Worm (Caenorhabditis elegans) whole organism, early embryonic: ENCODE data around the gene clh-5.

Experiments used
- B0310.2 ChIP-seq: sonication (generic microtip); optimal IDR thresholded peaks from 2 replicates; lab custom pipeline; 2016; ENCODE audit warnings: mild to moderate bottlenecking, missing genetic modification characterization, missing compliant biosample characterization
- F13C5.2 ChIP-seq: sonication (generic microtip); optimal IDR thresholded peaks from 2 replicates; lab custom pipeline; 2017; ENCODE audit warnings: mild to moderate bottlenecking, missing genetic modification characterization, inconsistent platforms, missing compliant biosample characterization
- aly-1 ChIP-seq: sonication (generic microtip); optimal IDR thresholded peaks from 2 replicates; lab custom pipeline; 2016; ENCODE audit warnings: missing genetic modification characterization, missing compliant biosample characterization
- ama-1 ChIP-seq: fragments of 150-350 bp; optimal IDR thresholded peaks from 2 replicates; lab custom pipeline; 2014
- ceh-13 ChIP-seq: fragments of 200-800 bp; sonication (Bioruptor generic); optimal IDR thresholded peaks from 2 replicates; lab custom pipeline; 2018; ENCODE audit warnings: mild to moderate bottlenecking, missing genetic modification characterization, missing compliant biosample characterization
- ceh-36 ChIP-seq: sonication (generic microtip); optimal IDR thresholded peaks from 2 replicates; lab custom pipeline; 2016; ENCODE audit warnings: missing genetic modification characterization, inconsistent platforms, missing compliant biosample characterization
- ets-7 ChIP-seq: sonication (generic microtip); optimal IDR thresholded peaks from 2 replicates; lab custom pipeline; 2016; ENCODE audit warnings: missing genotype, missing genetic modification characterization, missing compliant biosample characterization
- flt-1 ChIP-seq: fragments of 200-800 bp; sonication (Bioruptor generic); IDR thresholded peaks from 2 replicates; pipeline ENCODE4 v1.3.6; 2022; ENCODE audit warnings: missing genetic modification characterization, missing compliant biosample characterization
- hmbx-1 ChIP-seq: sonication (generic microtip); optimal IDR thresholded peaks from 2 replicates; lab custom pipeline; 2016; ENCODE audit warnings: mild to moderate bottlenecking, missing genetic modification characterization, missing compliant biosample characterization
- hmg-4 ChIP-seq: fragments of 200-800 bp; sonication (Bioruptor generic); optimal IDR thresholded peaks from 2 replicates; lab custom pipeline; 2018; ENCODE audit warnings: mild to moderate bottlenecking, missing genetic modification characterization, missing compliant biosample characterization
- hnd-1 ChIP-seq: sonication (generic microtip); optimal IDR thresholded peaks from 2 replicates; lab custom pipeline; 2016; ENCODE audit warnings: missing genetic modification characterization, missing compliant biosample characterization
- pes-1 ChIP-seq: fragments of 200-800 bp; sonication (Bioruptor generic); IDR thresholded peaks from 2 replicates; pipeline ENCODE4 v1.3.6; 2022; ENCODE audit warnings: missing genetic modification reagents, missing genetic modification characterization, missing compliant biosample characterization
- scrt-1 ChIP-seq: fragments of 200-800 bp; sonication (Bioruptor generic); IDR thresholded peaks from 2 replicates; pipeline ENCODE4 v1.3.6; 2022; ENCODE audit warnings: missing genetic modification characterization, missing compliant biosample characterization
- sea-1 ChIP-seq: fragments of 200-800 bp; sonication (Bioruptor generic); conservative IDR thresholded peaks from 2 replicates; pipeline ENCODE4 v1.3.6; 2022; ENCODE audit warnings: missing genetic modification characterization, missing compliant biosample characterization
- tbx-11 ChIP-seq: fragments of 200-800 bp; sonication (Bioruptor generic); IDR thresholded peaks from 2 replicates; pipeline ENCODE4 v1.3.6; 2022; ENCODE audit warnings: missing genetic modification characterization, missing compliant biosample characterization
- tbx-37 ChIP-seq: fragments of 200-800 bp; sonication (Bioruptor generic); conservative IDR thresholded peaks from 2 replicates; pipeline ENCODE4 v1.3.6; 2022; ENCODE audit warnings: missing genetic modification reagents, missing genetic modification characterization, missing compliant biosample characterization
- tra-4 ChIP-seq: sonication (generic microtip); optimal IDR thresholded peaks from 2 replicates; lab custom pipeline; 2017; ENCODE audit warnings: missing genetic modification characterization, missing compliant biosample characterization

The clh-5 gene

DNA sequence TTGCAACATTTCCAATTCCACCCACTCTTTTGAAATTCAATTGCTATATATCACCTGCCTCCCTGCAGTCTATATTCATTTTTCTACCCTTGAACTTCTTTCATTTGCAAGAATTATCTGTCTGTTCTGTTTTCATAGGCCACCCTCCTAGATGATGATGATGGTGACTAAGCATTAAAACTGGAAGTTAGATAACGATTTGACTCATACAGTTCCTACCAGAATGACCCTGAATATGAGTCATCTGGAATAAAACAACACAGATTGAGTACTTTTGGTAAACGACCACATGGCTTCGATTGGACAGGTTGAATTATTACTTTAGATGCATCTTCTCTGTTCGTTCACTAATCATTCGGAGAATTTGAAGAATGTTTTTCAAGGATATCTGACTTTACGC, 25.9 kb upstream of the clh-5 start:
- TF ChIP-seq flt-1 (GFP tag; lab: Robert Waterston, UW) (no peak), sea-1 (GFP tag; lab: Robert Waterston, UW) (no peak), scrt-1 (GFP tag; lab: Robert Waterston, UW) (no peak), tbx-11 (GFP tag; lab: Robert Waterston, UW) (no peak), hmg-4 (GFP tag; lab: Kevin White, UChicago) (no peak), tbx-37 (no peak), hmbx-1 (tag; lab: Kevin White, UChicago) (no peak), ceh-13 (GFP tag; lab: Kevin White, UChicago) (no peak), hnd-1 (no peak), tra-4 (tag; lab: Kevin White, UChicago) (no peak), pes-1 (no peak), ceh-36 (tag; lab: Kevin White, UChicago) (no peak), B0310.2 (no peak), ets-7 (tag; lab: Kevin White, UChicago) (no peak), aly-1 (tag; lab: Kevin White, UChicago) (no peak)

DNA sequence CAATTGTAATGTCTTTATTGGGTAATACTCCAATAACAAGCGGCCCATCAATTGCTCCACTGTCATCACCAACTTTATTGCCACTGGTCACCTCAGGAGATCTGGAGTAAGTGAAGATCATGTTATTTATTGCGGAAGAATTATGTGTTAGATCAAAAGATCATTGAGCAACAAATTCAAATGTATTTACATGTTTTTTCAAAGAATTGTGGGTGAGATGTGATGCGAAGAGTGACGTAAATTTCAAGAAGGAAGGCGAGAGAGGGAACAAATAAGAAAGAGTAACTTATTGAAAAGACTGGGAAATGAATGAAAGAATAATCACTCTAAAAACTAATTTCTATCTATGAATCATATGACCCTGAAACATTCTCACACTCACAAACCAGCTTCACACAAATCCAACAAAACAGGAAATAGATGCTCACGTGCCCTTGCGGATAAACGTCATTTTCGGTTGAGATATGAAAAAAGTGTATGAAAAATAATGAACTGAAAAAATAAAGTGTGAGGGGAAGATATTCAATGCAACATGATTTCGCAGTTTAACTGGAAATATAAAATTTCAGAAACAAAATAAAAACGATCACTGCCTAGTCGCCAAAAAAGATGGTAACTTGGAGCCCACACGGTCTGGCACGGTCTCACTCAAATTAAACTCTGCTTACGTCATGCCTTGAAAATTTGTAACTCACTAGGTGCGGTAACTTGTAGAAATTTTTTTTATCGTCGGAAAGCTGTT, 22.6 kb upstream of the clh-5 start:
- TF ChIP-seq tbx-11 (GFP tag; lab: Robert Waterston, UW) = no peak
- no peak for TF ChIP-seq aly-1 (tag; lab: Kevin White, UChicago)
- TF ChIP-seq hmg-4 (GFP tag; lab: Kevin White, UChicago) = no peak
- no peak for TF ChIP-seq B0310.2

DNA sequence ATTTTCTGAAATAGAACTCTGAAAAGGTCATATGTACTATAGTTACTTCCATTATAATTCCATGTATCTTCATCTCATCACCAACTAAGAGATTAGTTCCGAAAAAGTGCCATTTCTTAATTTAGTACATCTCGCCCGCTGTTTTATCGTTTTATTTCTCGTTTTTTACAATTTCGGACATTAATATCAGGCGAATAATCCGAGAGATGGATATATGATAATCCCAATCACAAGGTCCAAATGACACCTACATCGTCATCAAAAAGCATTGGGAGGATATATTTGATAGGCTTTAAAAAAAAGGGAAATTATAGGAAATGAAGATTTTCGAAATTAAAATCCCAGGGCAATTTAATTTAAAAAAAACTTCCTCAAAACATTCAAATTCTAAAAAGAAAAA, 21.9 kb upstream of the clh-5 start:
- TF ChIP-seq sea-1 (GFP tag; lab: Robert Waterston, UW) (no peak), ets-7 (tag; lab: Kevin White, UChicago) (no peak), tbx-37 (no peak), ceh-13 (GFP tag; lab: Kevin White, UChicago) (no peak), B0310.2 (no peak), hmg-4 (GFP tag; lab: Kevin White, UChicago) (no peak), pes-1 (no peak), flt-1 (GFP tag; lab: Robert Waterston, UW) (no peak), hnd-1 (no peak), ceh-36 (tag; lab: Kevin White, UChicago) (no peak)

DNA sequence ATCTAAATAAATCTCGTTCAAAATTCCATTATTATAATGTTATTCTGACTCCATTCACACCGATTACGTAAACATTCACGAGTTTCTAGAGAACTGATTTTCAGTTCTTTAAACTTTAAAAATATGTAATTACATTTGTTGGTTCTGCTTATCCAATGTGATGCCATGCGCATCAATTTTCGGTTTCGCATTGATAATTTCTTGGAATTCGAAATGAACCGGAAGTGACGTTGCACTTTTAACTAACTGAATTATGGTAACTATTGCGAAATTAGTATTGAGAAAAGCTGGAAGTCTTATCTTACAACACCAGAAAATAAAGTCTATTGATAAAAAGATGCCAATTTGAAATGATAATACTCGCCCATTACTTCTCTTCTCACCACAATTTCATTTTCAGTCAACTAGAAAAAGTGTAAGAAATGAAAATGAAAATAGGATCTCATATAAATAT, 19.4 kb upstream of the clh-5 start:
- TF ChIP-seq ama-1 (lab: Kevin White, UChicago) (no peak), F13C5.2 (tag; lab: Kevin White, UChicago) (no peak), aly-1 (tag; lab: Kevin White, UChicago) (no peak), flt-1 (GFP tag; lab: Robert Waterston, UW) (no peak), hmg-4 (GFP tag; lab: Kevin White, UChicago) (no peak), tbx-37 (no peak), tra-4 (tag; lab: Kevin White, UChicago) (no peak), pes-1 (no peak)

DNA sequence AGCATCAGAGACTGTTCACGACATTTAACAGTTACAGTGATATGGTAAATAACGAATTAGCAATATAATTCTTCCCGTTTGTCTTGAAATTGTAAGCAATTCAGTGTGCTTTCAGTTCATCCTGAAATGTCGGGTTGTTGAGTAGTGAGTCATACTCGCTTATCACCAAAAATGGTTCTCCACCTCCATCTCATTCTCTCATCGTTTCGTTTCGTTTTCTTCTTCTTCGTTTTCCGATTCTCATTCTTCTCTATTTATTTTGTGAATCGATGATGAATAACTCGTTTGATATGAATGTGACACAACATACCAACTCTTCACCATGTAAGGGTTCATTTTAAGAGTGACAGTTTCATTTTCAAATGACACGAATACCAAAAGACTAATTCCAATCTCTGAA, 18.0 kb upstream of the clh-5 start:
- TF ChIP-seq tra-4 (tag; lab: Kevin White, UChicago) (no peak), ets-7 (tag; lab: Kevin White, UChicago) (no peak), ceh-13 (GFP tag; lab: Kevin White, UChicago) (no peak), tbx-37 (no peak), B0310.2 (no peak), ama-1 (lab: Kevin White, UChicago) (no peak), hmbx-1 (tag; lab: Kevin White, UChicago) (no peak), scrt-1 (GFP tag; lab: Robert Waterston, UW) (no peak), hnd-1 (no peak), aly-1 (tag; lab: Kevin White, UChicago) (no peak), ceh-36 (tag; lab: Kevin White, UChicago) (no peak), pes-1 (no peak), tbx-11 (GFP tag; lab: Robert Waterston, UW) (no peak), sea-1 (GFP tag; lab: Robert Waterston, UW) (no peak), hmg-4 (GFP tag; lab: Kevin White, UChicago) (no peak), flt-1 (GFP tag; lab: Robert Waterston, UW) (no peak), F13C5.2 (tag; lab: Kevin White, UChicago) (no peak)

DNA sequence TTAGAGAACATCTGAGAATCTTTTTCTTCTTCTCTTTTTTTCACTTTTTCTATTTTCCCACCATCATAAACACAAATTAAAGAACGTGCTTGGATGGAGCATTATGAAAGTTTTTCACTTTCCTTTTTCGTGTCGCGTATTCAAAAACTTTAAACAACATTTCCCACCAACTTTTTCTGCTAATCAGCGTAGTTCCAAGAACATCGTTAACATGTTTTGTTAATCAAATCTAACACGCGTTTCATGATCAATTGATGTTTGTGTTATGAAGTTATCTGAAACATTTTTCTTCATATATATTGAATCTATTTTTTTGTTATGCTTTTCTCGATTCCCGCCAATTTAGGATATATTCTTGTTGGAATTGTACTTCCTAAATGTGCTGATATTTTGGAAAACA, 17.2 kb upstream of the clh-5 start:
- TF ChIP-seq sea-1 (GFP tag; lab: Robert Waterston, UW) = no peak
- no peak for TF ChIP-seq hmg-4 (GFP tag; lab: Kevin White, UChicago)
- TF ChIP-seq scrt-1 (GFP tag; lab: Robert Waterston, UW) = no peak
- TF ChIP-seq ceh-13 (GFP tag; lab: Kevin White, UChicago) = no peak
- no peak for TF ChIP-seq aly-1 (tag; lab: Kevin White, UChicago)
- no peak for TF ChIP-seq ama-1 (lab: Kevin White, UChicago)
- no peak for TF ChIP-seq tbx-37
- no peak for TF ChIP-seq ets-7 (tag; lab: Kevin White, UChicago)
- no peak for TF ChIP-seq ceh-36 (tag; lab: Kevin White, UChicago)
- TF ChIP-seq tra-4 (tag; lab: Kevin White, UChicago) = no peak
- TF ChIP-seq F13C5.2 (tag; lab: Kevin White, UChicago) = no peak

DNA sequence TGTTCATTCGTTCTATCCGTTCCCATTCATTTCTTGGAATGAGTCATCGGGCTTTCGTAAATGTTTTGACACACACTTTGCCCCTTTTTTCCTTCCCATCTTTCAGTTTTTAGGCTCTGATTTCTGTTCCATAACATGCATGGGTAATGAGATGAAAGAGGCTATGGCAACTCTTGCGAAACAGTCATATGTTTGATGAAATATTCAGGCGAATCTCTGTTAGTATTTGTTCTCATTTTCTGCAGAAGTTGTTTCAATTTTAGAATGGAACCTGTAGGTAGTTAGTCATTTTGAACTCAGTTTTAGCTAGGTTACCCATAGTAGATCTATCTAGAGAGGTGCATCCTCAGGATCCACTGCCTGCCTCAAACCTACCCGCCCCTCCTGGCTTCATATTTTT, 16.6 kb upstream of the clh-5 start:
- no peak for TF ChIP-seq ceh-36 (tag; lab: Kevin White, UChicago)

DNA sequence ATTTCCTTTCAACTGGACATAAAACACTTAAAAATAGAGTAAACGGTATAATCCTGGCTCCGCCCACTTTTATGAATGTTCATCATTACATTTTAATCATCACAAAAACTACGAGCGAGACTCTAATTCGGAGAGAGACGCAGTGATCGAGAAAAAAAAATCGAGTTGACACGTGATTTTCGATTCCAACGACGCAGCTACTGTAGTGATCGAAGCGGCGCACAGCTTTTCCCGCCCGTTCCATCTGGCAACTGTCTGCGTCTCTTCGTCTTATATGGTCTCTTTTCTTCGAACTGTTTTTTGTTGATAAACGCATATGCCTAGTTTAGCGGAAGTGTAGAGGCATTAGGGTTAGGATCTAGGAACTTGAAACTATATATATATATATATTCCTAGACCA, 15.4 kb upstream of the clh-5 start:
- no peak for TF ChIP-seq sea-1 (GFP tag; lab: Robert Waterston, UW)
- no peak for TF ChIP-seq F13C5.2 (tag; lab: Kevin White, UChicago)
- TF ChIP-seq flt-1 (GFP tag; lab: Robert Waterston, UW) = no peak
- TF ChIP-seq tbx-37 = no peak
- TF ChIP-seq hmbx-1 (tag; lab: Kevin White, UChicago) = no peak
- TF ChIP-seq ama-1 (lab: Kevin White, UChicago) = no peak
- TF ChIP-seq ets-7 (tag; lab: Kevin White, UChicago) = no peak
- TF ChIP-seq tra-4 (tag; lab: Kevin White, UChicago) = no peak
- TF ChIP-seq pes-1 = no peak
- no peak for TF ChIP-seq ceh-36 (tag; lab: Kevin White, UChicago)
- TF ChIP-seq aly-1 (tag; lab: Kevin White, UChicago) = no peak
- no peak for TF ChIP-seq tbx-11 (GFP tag; lab: Robert Waterston, UW)
- TF ChIP-seq scrt-1 (GFP tag; lab: Robert Waterston, UW) = no peak
- no peak for TF ChIP-seq hmg-4 (GFP tag; lab: Kevin White, UChicago)
- no peak for TF ChIP-seq B0310.2
